Worm (Caenorhabditis elegans): ENCODE measurements around the gene maph-9.

DNA sequence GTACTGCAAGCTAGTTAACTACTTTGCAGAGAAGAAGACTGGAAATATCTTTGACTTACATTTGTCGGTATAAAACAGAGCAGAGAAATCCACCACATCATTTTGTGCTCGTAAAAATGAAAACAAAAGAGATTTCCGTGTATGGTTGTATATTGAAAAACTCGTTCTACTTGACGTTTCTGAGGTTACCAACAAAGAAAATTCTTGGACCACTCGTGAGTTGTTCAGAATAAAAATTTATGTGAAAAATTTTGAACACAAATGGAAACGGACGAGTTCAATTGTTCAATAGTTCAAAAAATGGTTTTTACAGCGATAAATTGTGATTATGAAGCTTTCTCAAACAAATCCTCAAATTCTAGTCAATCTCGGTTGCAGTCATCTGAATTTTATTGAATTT is 28.2 kb downstream of the maph-9 start, which contains the start of gene clec-179:
- TF ChIP-seq ccch-3 (GFP tag; optimal IDR thresholded peaks at IDR 0.05) (no peak), C06A6.2 (GFP tag; conservative IDR thresholded peaks at IDR 0.05) (no peak), rpc-1 (optimal IDR thresholded peaks at IDR 0.05) (no peak), rpc-1 (tag; optimal IDR thresholded peaks at IDR 0.05) (no peak), snpc-4 (GFP tag; optimal IDR thresholded peaks at IDR 0.05) (no peak), snpc-4 (tag; optimal IDR thresholded peaks at IDR 0.05) (no peak), ama-1 (optimal IDR thresholded peaks at IDR 0.05) (no peak), ama-1 (GFP tag; optimal IDR thresholded peaks at IDR 0.05) (no peak), tbp1 (GFP tag; optimal IDR thresholded peaks at IDR 0.05) (no peak), bed-1 (GFP tag; IDR thresholded peaks at IDR 0.05) (no peak), ceh-40 (GFP tag; IDR thresholded peaks at IDR 0.05) (no peak), unc-130 (GFP tag; optimal IDR thresholded peaks at IDR 0.05) (no peak), him-1 (tag; optimal IDR thresholded peaks at IDR 0.05) (no peak), ceh-91 (GFP tag; IDR thresholded peaks at IDR 0.05) (no peak), fkh-3 (tag; optimal IDR thresholded peaks at IDR 0.05) (no peak), madf-10 (tag; optimal IDR thresholded peaks at IDR 0.05) (no peak)

All from whole organism, young adult.